Fruit fly (Drosophila melanogaster): ENCODE measurements around the gene sNPF.

Gene sNPF

DNA sequence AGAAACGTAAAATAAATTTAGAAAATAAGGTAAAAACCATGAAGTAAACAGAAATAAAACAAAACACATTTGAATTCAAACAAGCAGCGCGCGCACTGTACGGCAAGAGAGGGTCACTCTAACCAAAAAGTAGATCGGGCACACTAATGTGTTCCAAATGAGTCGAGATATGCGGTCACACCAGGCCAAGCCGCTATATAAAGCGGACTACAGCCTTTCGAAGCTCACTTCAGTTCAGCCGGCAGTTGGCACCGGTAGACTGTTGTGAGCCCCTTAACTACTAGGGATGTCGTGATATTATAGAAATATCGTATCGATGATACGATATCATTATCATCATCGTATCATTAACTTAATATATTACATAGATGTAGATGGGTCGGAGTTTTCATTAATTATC lies 76.8 kb downstream of the sNPF start (continued):
- no peak for TF ChIP-seq HLH54F (GFP tag; optimal IDR thresholded peaks at IDR 0.05)
- peak; percentile 99 for TF ChIP-seq Lhr (GFP tag; optimal IDR thresholded peaks at IDR 0.05)
- TF ChIP-seq CG8388 (GFP tag; optimal IDR thresholded peaks at IDR 0.05): no peak
- TF ChIP-seq CG17361 (GFP tag; IDR thresholded peaks at IDR 0.05): peak; percentile 66; the same call in 2 of the 3 replicates
- no peak for TF ChIP-seq D19B (GFP tag; optimal IDR thresholded peaks at IDR 0.05)
- no peak for TF ChIP-seq CG8765 (GFP tag; IDR thresholded peaks at IDR 0.05)
- TF ChIP-seq Dip3 (GFP tag; optimal IDR thresholded peaks at IDR 0.05): no peak
- TF ChIP-seq NC2α (GFP tag; optimal IDR thresholded peaks at IDR 0.05): peak; percentile 31
- no peak for TF ChIP-seq Atf3 (GFP tag; optimal IDR thresholded peaks at IDR 0.05)
- no peak for TF ChIP-seq bigmax (GFP tag; optimal IDR thresholded peaks at IDR 0.05)
- TF ChIP-seq amos (GFP tag; IDR thresholded peaks at IDR 0.05; ENCODE audit: partially characterized antibody): peak; percentile 39; the same call in 1 of the 2 replicates
- no peak for TF ChIP-seq CG10543 (GFP tag; optimal IDR thresholded peaks at IDR 0.05)
- TF ChIP-seq Gug (GFP tag; IDR thresholded peaks at IDR 0.05): no peak
- no peak for TF ChIP-seq D (optimal IDR thresholded peaks at IDR 0.05)
- TF ChIP-seq D (GFP tag; optimal IDR thresholded peaks at IDR 0.05): no peak
- no peak for TF ChIP-seq CG12219 (GFP tag; optimal IDR thresholded peaks at IDR 0.05)
- TF ChIP-seq gt (GFP tag; IDR thresholded peaks at IDR 0.05): no peak
- no peak for TF ChIP-seq Dfd (GFP tag; optimal IDR thresholded peaks at IDR 0.05)
- no peak for TF ChIP-seq CG6854 (GFP tag; optimal IDR thresholded peaks at IDR 0.05)
- TF ChIP-seq E2f2 (GFP tag; IDR thresholded peaks at IDR 0.05): peak; percentile 88
- no peak for TF ChIP-seq PHDP (tag; optimal IDR thresholded peaks at IDR 0.05)
- no peak for TF ChIP-seq CG1792 (GFP tag; optimal IDR thresholded peaks at IDR 0.05)
- no peak for TF ChIP-seq wdn (GFP tag; IDR thresholded peaks at IDR 0.05)
- TF ChIP-seq CG2120 (GFP tag; optimal IDR thresholded peaks at IDR 0.05): no peak
- TF ChIP-seq BEAF-32 (GFP tag; optimal IDR thresholded peaks at IDR 0.05): peak; percentile 32
- TF ChIP-seq Optix (GFP tag; IDR thresholded peaks at IDR 0.05): no peak

All from whole organism, embryonic.